Fruit fly (Drosophila melanogaster): ENCODE measurements around the gene CG8960.

DNA sequence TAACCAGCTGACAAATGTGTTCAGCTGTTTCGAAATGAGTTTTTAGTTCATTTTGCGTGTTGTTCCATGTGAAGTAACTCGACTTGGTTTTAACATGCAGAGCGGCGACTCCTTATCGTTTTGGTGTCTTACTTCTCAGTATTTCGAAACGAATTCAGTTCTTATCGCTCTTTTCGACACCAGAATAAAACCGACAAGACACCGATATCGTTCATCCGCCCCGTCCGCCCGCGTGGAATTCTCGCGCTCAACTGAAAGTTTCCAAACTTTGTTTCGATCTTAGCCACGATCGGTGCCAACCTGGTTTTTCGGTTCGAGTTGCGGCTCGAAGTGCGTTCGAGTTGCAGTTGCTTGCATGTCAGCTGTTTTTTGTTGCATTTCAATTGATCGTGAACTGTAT, 33.2 kb upstream of the CG8960 start, which contains the start of gene CG15822:
- TF ChIP-seq Sox102F (GFP tag; optimal IDR thresholded peaks at IDR 0.05) (no peak), dac (GFP tag; optimal IDR thresholded peaks at IDR 0.05) (no peak), CG11294 (GFP tag; IDR thresholded peaks at IDR 0.05) (no peak)

Data from whole organism, prepupa.